Worm (Caenorhabditis elegans): ENCODE data around the gene C49G7.13.

ce11 chrV:4038557-4038956 lies 2.6 kb downstream of the C49G7.13 start:
- no peak for TF ChIP-seq tbx-37 (GFP tag; conservative IDR thresholded peaks at IDR 0.05)
- no peak for TF ChIP-seq flt-1 (GFP tag; IDR thresholded peaks at IDR 0.05)
- no peak for TF ChIP-seq hmg-4 (GFP tag; optimal IDR thresholded peaks at IDR 0.05)
- no peak for TF ChIP-seq F13C5.2 (tag; optimal IDR thresholded peaks at IDR 0.05)
